Worm (Caenorhabditis elegans): ENCODE data around the gene F21H12.3.

DNA sequence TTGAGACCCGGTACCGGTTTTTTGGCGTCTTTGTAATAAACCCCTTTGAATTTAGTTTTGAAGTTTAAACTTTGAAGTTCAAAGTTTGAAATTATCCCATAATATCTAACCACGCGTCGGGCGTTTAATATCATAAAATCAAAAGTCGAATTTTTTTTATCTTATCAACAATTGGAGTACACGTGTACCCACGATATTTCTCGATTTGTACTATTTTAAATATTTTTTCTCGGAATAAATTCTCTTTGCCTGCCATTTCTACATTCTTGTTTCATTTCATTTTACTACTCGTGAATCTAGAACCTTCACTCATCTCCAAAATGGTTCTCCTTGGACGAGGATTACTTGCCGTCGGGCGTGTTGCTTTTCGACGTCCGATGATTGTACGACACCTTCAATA lies 32.6 kb upstream of the F21H12.3 start, which contains the start of gene gldc-1:
- no peak for TF ChIP-seq ama-1 (optimal IDR thresholded peaks at IDR 0.05)
- no peak for TF ChIP-seq aly-2 (tag; optimal IDR thresholded peaks at IDR 0.05)
- TF ChIP-seq lsy-2 (tag; optimal IDR thresholded peaks at IDR 0.05): no peak
- no peak for TF ChIP-seq sptf-1 (tag; optimal IDR thresholded peaks at IDR 0.05)
- no peak for TF ChIP-seq skn-1 (tag; optimal IDR thresholded peaks at IDR 0.05)
- no peak for TF ChIP-seq nhr-84 (tag; optimal IDR thresholded peaks at IDR 0.05)
- no peak for TF ChIP-seq snu-23 (GFP tag; optimal IDR thresholded peaks at IDR 0.05)
- TF ChIP-seq nhr-237 (tag; optimal IDR thresholded peaks at IDR 0.05): no peak
- no peak for TF ChIP-seq lin-35 (GFP tag; optimal IDR thresholded peaks at IDR 0.05)
- TF ChIP-seq zag-1 (tag; optimal IDR thresholded peaks at IDR 0.05): no peak
- no peak for TF ChIP-seq mdl-1 (tag; optimal IDR thresholded peaks at IDR 0.05)
- no peak for TF ChIP-seq snpc-4 (tag; optimal IDR thresholded peaks at IDR 0.05)
- no peak for TF ChIP-seq sox-4 (tag; optimal IDR thresholded peaks at IDR 0.05)

All from whole organism, L1 larva.